Fruit fly (Drosophila melanogaster) whole organism, prepupa: Measurements from ENCODE around the gene Bdp1.
A peak's percentile ranks its signal among the peaks of the same experiment; 100 is the strongest.

ENCODE experiments used
- Blimp-1 ChIP-seq: fragments of 200-800 bp; sonication (Bioruptor generic); optimal IDR thresholded peaks from 3 replicates; lab custom pipeline; 2017; ENCODE audit warnings: missing biosample characterization, missing genetic modification characterization, mild to moderate bottlenecking, moderate library complexity, missing genetic modification reagents
- CG10631 ChIP-seq: fragments of 200-800 bp; sonication (Bioruptor generic); optimal IDR thresholded peaks from 2 replicates; lab custom pipeline; 2016; ENCODE audit warnings: missing biosample characterization, missing genetic modification characterization
- CG10669 ChIP-seq: fragments of 200-800 bp; sonication (Bioruptor generic); optimal IDR thresholded peaks from 3 replicates; lab custom pipeline; 2018; ENCODE audit warnings: missing biosample characterization, mild to moderate bottlenecking, missing genetic modification characterization, moderate library complexity
- CG11294 ChIP-seq: fragments of 200-800 bp; sonication (Bioruptor generic); IDR thresholded peaks from 2 replicates; pipeline ENCODE4 v1.3.6; 2022; ENCODE audit warnings: missing biosample characterization, missing genetic modification characterization
- CG11762 ChIP-seq: fragments of 200-800 bp; sonication (Bioruptor generic); optimal IDR thresholded peaks from 3 replicates; lab custom pipeline; 2016; ENCODE audit warnings: missing biosample characterization, missing genetic modification characterization; ENCODE audit not compliant: insufficient read depth
- CG15336 ChIP-seq: fragments of 200-800 bp; sonication (Bioruptor generic); IDR thresholded peaks from 2 replicates; pipeline ENCODE4 v1.3.6; 2022; ENCODE audit warnings: missing biosample characterization, missing genetic modification characterization
- CG31627 ChIP-seq: fragments of 200-800 bp; sonication (Bioruptor generic); optimal IDR thresholded peaks from 3 replicates; lab custom pipeline; 2016; ENCODE audit warnings: missing biosample characterization, missing genetic modification characterization
- CG32006 ChIP-seq: fragments of 200-800 bp; sonication (Bioruptor generic); optimal IDR thresholded peaks from 3 replicates; lab custom pipeline; 2017; ENCODE audit warnings: missing biosample characterization, mild to moderate bottlenecking, missing genetic modification characterization
- CG34406 ChIP-seq: fragments of 200-800 bp; sonication (Bioruptor generic); optimal IDR thresholded peaks from 3 replicates; lab custom pipeline; 2016; ENCODE audit warnings: missing biosample characterization, missing genetic modification characterization
- CG3919 ChIP-seq: fragments of 200-800 bp; sonication (Bioruptor generic); optimal IDR thresholded peaks from 3 replicates; lab custom pipeline; 2016; ENCODE audit warnings: missing biosample characterization, missing genetic modification characterization
- CG4318 ChIP-seq: fragments of 200-800 bp; sonication (Bioruptor generic); optimal IDR thresholded peaks from 3 replicates; lab custom pipeline; 2017; ENCODE audit warnings: missing biosample characterization, mild to moderate bottlenecking, missing genetic modification characterization
- CG6163 ChIP-seq: fragments of 200-800 bp; sonication (Bioruptor generic); IDR thresholded peaks from 3 replicates; pipeline ENCODE4 v1.3.6; 2022; ENCODE audit warnings: missing biosample characterization, missing genetic modification characterization
- CG6276 ChIP-seq: fragments of 200-800 bp; sonication (Bioruptor generic); optimal IDR thresholded peaks from 2 replicates; lab custom pipeline; 2017; ENCODE audit warnings: missing biosample characterization, mild to moderate bottlenecking, missing genetic modification characterization
- CG6792 ChIP-seq: fragments of 200-800 bp; sonication (Bioruptor generic); optimal IDR thresholded peaks from 3 replicates; lab custom pipeline; 2016; ENCODE audit warnings: missing biosample characterization, missing genetic modification characterization
- CG6808 ChIP-seq: fragments of 200-800 bp; sonication (Bioruptor generic); optimal IDR thresholded peaks from 3 replicates; lab custom pipeline; 2017; ENCODE audit warnings: missing biosample characterization, missing genetic modification characterization, mild to moderate bottlenecking, moderate library complexity, missing genetic modification reagents
- CG6854 ChIP-seq: fragments of 200-800 bp; sonication (Bioruptor generic); optimal IDR thresholded peaks from 2 replicates; lab custom pipeline; 2017; ENCODE audit warnings: missing biosample characterization, mild to moderate bottlenecking, missing genetic modification characterization
- CG7368 ChIP-seq: fragments of 200-800 bp; sonication (Bioruptor generic); optimal IDR thresholded peaks from 3 replicates; lab custom pipeline; 2016; ENCODE audit warnings: missing biosample characterization, missing genetic modification characterization
- CG8119 ChIP-seq: fragments of 200-800 bp; sonication (Bioruptor generic); IDR thresholded peaks from 3 replicates; pipeline ENCODE4 v1.3.6; 2022; ENCODE audit warnings: missing biosample characterization, missing genetic modification characterization
- CG8319 ChIP-seq: fragments of 200-800 bp; sonication (Bioruptor generic); optimal IDR thresholded peaks from 3 replicates; lab custom pipeline; 2016; ENCODE audit warnings: missing biosample characterization, missing genetic modification characterization
- CG8632 ChIP-seq: fragments of 200-800 bp; sonication (Bioruptor generic); optimal IDR thresholded peaks from 3 replicates; lab custom pipeline; 2016; ENCODE audit warnings: missing biosample characterization, missing genetic modification characterization
- Eip75B ChIP-seq: fragments of 200-800 bp; sonication (Bioruptor generic); optimal IDR thresholded peaks from 3 replicates; lab custom pipeline; 2016; ENCODE audit warnings: missing biosample characterization, missing genetic modification characterization
- Eip78C ChIP-seq: fragments of 200-800 bp; sonication (Bioruptor generic); peaks from one replicate; lab custom pipeline; 2016; ENCODE audit warnings: missing biosample characterization, missing genetic modification characterization
- Eip93F ChIP-seq: fragments of 200-800 bp; sonication (Bioruptor generic); optimal IDR thresholded peaks from 2 replicates; lab custom pipeline; 2016; ENCODE audit warnings: missing biosample characterization, mild to moderate bottlenecking, missing genetic modification characterization
- Ets21C ChIP-seq: fragments of 200-800 bp; sonication (Bioruptor generic); optimal IDR thresholded peaks from 3 replicates; lab custom pipeline; 2016; ENCODE audit warnings: missing biosample characterization, missing genetic modification characterization
- Ets96B ChIP-seq: fragments of 200-800 bp; optimal IDR thresholded peaks from 2 replicates; lab custom pipeline; 2019; ENCODE audit warnings: missing biosample characterization, mild to moderate bottlenecking, missing genetic modification characterization, moderate library complexity
- Hr39 ChIP-seq: fragments of 200-800 bp; sonication (Bioruptor generic); optimal IDR thresholded peaks from 2 replicates; lab custom pipeline; 2016; ENCODE audit warnings: missing biosample characterization, missing genetic modification characterization
- Hr4 ChIP-seq: fragments of 200-800 bp; sonication (Bioruptor generic); optimal IDR thresholded peaks from 3 replicates; lab custom pipeline; 2016; ENCODE audit warnings: missing biosample characterization, missing genetic modification characterization
- Met ChIP-seq: fragments of 200-800 bp; sonication (Bioruptor generic); optimal IDR thresholded peaks from 3 replicates; lab custom pipeline; 2016; ENCODE audit warnings: missing biosample characterization, missing genetic modification characterization
- OdsH ChIP-seq: fragments of 200-800 bp; sonication (Bioruptor generic); optimal IDR thresholded peaks from 3 replicates; lab custom pipeline; 2016; ENCODE audit warnings: missing biosample characterization, missing genetic modification characterization
- Smox ChIP-seq: fragments of 200-800 bp; sonication (Bioruptor generic); optimal IDR thresholded peaks from 3 replicates; lab custom pipeline; 2016; ENCODE audit warnings: missing biosample characterization, missing genetic modification characterization
- Sox102F ChIP-seq: fragments of 200-800 bp; sonication (Bioruptor generic); optimal IDR thresholded peaks from 2 replicates; lab custom pipeline; 2016; ENCODE audit warnings: missing biosample characterization, mild to moderate bottlenecking, missing genetic modification characterization
- Sox14 ChIP-seq: fragments of 200-800 bp; sonication (Bioruptor generic); optimal IDR thresholded peaks from 3 replicates; lab custom pipeline; 2016; ENCODE audit warnings: missing biosample characterization, missing genetic modification characterization
- achi ChIP-seq: fragments of 200-800 bp; sonication (Bioruptor generic); optimal IDR thresholded peaks from 3 replicates; lab custom pipeline; 2016; ENCODE audit warnings: missing biosample characterization, missing genetic modification characterization
- acj6 ChIP-seq: fragments of 200-800 bp; sonication (Bioruptor generic); optimal IDR thresholded peaks from 3 replicates; lab custom pipeline; 2016; ENCODE audit warnings: missing biosample characterization, missing genetic modification characterization
- cyc ChIP-seq: fragments of 200-800 bp; sonication (Bioruptor generic); optimal IDR thresholded peaks from 3 replicates; lab custom pipeline; 2016; ENCODE audit warnings: missing biosample characterization, missing genetic modification characterization
- dac ChIP-seq: fragments of 200-800 bp; sonication (Bioruptor generic); optimal IDR thresholded peaks from 2 replicates; lab custom pipeline; 2017; ENCODE audit warnings: missing biosample characterization, mild to moderate bottlenecking, missing genetic modification characterization
- dsx ChIP-seq: fragments of 200-800 bp; optimal IDR thresholded peaks from 3 replicates; lab custom pipeline; 2019; ENCODE audit warnings: missing biosample characterization, mild to moderate bottlenecking, missing genetic modification characterization, moderate library complexity; ENCODE audit not compliant: poor library complexity, severe bottlenecking
- esn ChIP-seq: fragments of 200-800 bp; sonication (Bioruptor generic); optimal IDR thresholded peaks from 2 replicates; lab custom pipeline; 2016; ENCODE audit warnings: missing biosample characterization, mild to moderate bottlenecking, missing genetic modification characterization, moderate library complexity
- fd85E ChIP-seq: fragments of 200-800 bp; sonication (Bioruptor generic); optimal IDR thresholded peaks from 3 replicates; lab custom pipeline; 2016; ENCODE audit warnings: missing biosample characterization, missing genetic modification characterization
- lz ChIP-seq: fragments of 200-800 bp; sonication (Bioruptor generic); optimal IDR thresholded peaks from 3 replicates; lab custom pipeline; 2016; ENCODE audit warnings: missing biosample characterization, missing genetic modification characterization
- net ChIP-seq: fragments of 200-800 bp; sonication (Bioruptor generic); optimal IDR thresholded peaks from 3 replicates; lab custom pipeline; 2016; ENCODE audit warnings: missing biosample characterization, missing genetic modification characterization
- pdm3 ChIP-seq: fragments of 200-800 bp; sonication (Bioruptor generic); optimal IDR thresholded peaks from 3 replicates; lab custom pipeline; 2016; ENCODE audit warnings: missing biosample characterization, missing genetic modification characterization
- salr ChIP-seq, 2 experiments: fragments of 200-800 bp; sonication (Bioruptor generic); optimal IDR thresholded peaks; 3 replicates each; lab custom pipeline; 2016 to 2018; ENCODE audit warnings: missing biosample characterization in 2 of 2, missing genetic modification characterization in 2 of 2, mild to moderate bottlenecking in 1 of 2
- spab ChIP-seq: fragments of 200-800 bp; sonication (Bioruptor generic); optimal IDR thresholded peaks from 2 replicates; lab custom pipeline; 2017; ENCODE audit warnings: missing biosample characterization, mild to moderate bottlenecking, missing genetic modification characterization, missing genetic modification reagents
- ss ChIP-seq, 2 experiments: fragments of 200-800 bp; sonication (Bioruptor generic); optimal IDR thresholded peaks; 2 replicates in 1 of 2; 3 replicates in 1 of 2; lab custom pipeline; 2017 to 2018; ENCODE audit warnings: mild to moderate bottlenecking in 2 of 2, missing biosample characterization in 2 of 2, missing genetic modification characterization in 2 of 2, moderate library complexity in 1 of 2
- svp ChIP-seq: fragments of 200-800 bp; sonication (Bioruptor generic); peaks from one replicate; lab custom pipeline; 2016; ENCODE audit warnings: missing biosample characterization, missing genetic modification characterization
- vri ChIP-seq: fragments of 200-800 bp; sonication (Bioruptor generic); optimal IDR thresholded peaks from 3 replicates; lab custom pipeline; 2016; ENCODE audit warnings: missing biosample characterization, mild to moderate bottlenecking, missing genetic modification characterization

Gene Bdp1

dm6 chr2L:13411566-13411965 is 37.9 kb upstream of the Bdp1 start, which contains the start of gene Vm34Ca:
TSS of gene Vm34Ca (minus strand) at chr2L:13411631.
- TF ChIP-seq CG8632 (GFP tag; lab: Kevin White, UChicago) = no peak
- TF ChIP-seq svp = no peak
- TF ChIP-seq CG11762 (GFP tag; lab: Kevin White, UChicago) = no peak

dm6 chr2L:13399565-13399964 is 25.9 kb upstream of the Bdp1 start:
- TF ChIP-seq Sox14 (GFP tag; lab: Kevin White, UChicago) = peak; percentile 5
- peak; percentile 59 for TF ChIP-seq Eip78C
- TF ChIP-seq CG32006 = peak; percentile 51
- peak; percentile 52; the same call in 1 of the 3 replicates for TF ChIP-seq CG8119
- no peak for TF ChIP-seq CG11294 (GFP tag; lab: Robert Waterston, UW)
- TF ChIP-seq OdsH (GFP tag; lab: Kevin White, UChicago) = peak; percentile 27
- TF ChIP-seq Eip75B (GFP tag; lab: Kevin White, UChicago) = no peak
- peak; percentile 15 for TF ChIP-seq CG10631 (GFP tag; lab: Kevin White, UChicago)
- peak; percentile 16 for TF ChIP-seq acj6 (GFP tag; lab: Kevin White, UChicago)
- no peak for TF ChIP-seq Ets21C (GFP tag; lab: Kevin White, UChicago)
- TF ChIP-seq CG6163 (GFP tag; lab: Robert Waterston, UW) = 0 out of 3 replicates have a peak, but pooled peaks have one; percentile 24
- no peak for TF ChIP-seq salr (GFP tag; optimal IDR thresholded peaks at IDR 0.05; lab: Kevin White, UChicago)
- peak; percentile 30 for TF ChIP-seq CG3919
- peak; percentile 23 for TF ChIP-seq net (GFP tag; lab: Kevin White, UChicago)
- peak; percentile 37 for TF ChIP-seq Hr4
- peak; percentile 18 for TF ChIP-seq achi (GFP tag; lab: Kevin White, UChicago)
- TF ChIP-seq CG6808 (GFP tag; lab: Kevin White, UChicago) = no peak
- TF ChIP-seq svp = peak; percentile 29
- peak; percentile 54 for TF ChIP-seq CG15336 (GFP tag; lab: Robert Waterston, UW)

- TF ChIP-seq fd85E (GFP tag; lab: Kevin White, UChicago) (no peak), lz (GFP tag; lab: Kevin White, UChicago) (peak; percentile 25), Eip93F (GFP tag; lab: Kevin White, UChicago) (no peak), acj6 (GFP tag; lab: Kevin White, UChicago) (no peak), vri (GFP tag; lab: Kevin White, UChicago) (no peak), CG4318 (GFP tag; lab: Kevin White, UChicago) (no peak), CG6276 (GFP tag; lab: Kevin White, UChicago) (no peak), esn (GFP tag; lab: Kevin White, UChicago) (peak; percentile 27), net (GFP tag; lab: Kevin White, UChicago) (no peak), Smox (GFP tag; lab: Kevin White, UChicago) (no peak), CG32006 (no peak), Sox102F (GFP tag; lab: Kevin White, UChicago) (peak; percentile 12), Hr39 (no peak), dsx (GFP tag; lab: Kevin White, UChicago) (no peak), CG31627 (GFP tag; lab: Kevin White, UChicago) (no peak), CG15336 (GFP tag; lab: Robert Waterston, UW) (no peak), spab (GFP tag; lab: Kevin White, UChicago) (no peak), CG7368 (GFP tag; lab: Kevin White, UChicago) (no peak), Ets96B (tag; lab: Kevin White, UChicago) (no peak), ss (GFP tag; optimal IDR thresholded peaks at IDR 0.05; lab: Kevin White, UChicago) (peak in 1 of 2 experiments; percentile 40), Eip75B (GFP tag; lab: Kevin White, UChicago) (no peak), CG11294 (GFP tag; lab: Robert Waterston, UW) (no peak), CG34406 (GFP tag; lab: Kevin White, UChicago) (peak; percentile 25), cyc (peak; percentile 2), salr (GFP tag; optimal IDR thresholded peaks at IDR 0.05; lab: Kevin White, UChicago) (no peak), achi (GFP tag; lab: Kevin White, UChicago) (no peak), CG10631 (GFP tag; lab: Kevin White, UChicago) (no peak), Met (GFP tag; lab: Kevin White, UChicago) (peak; percentile 33), pdm3 (GFP tag; lab: Kevin White, UChicago) (no peak), CG6854 (GFP tag; lab: Kevin White, UChicago) (no peak), CG8319 (GFP tag; lab: Kevin White, UChicago) (no peak), CG6792 (GFP tag; lab: Kevin White, UChicago) (no peak), dac (GFP tag; lab: Kevin White, UChicago) (no peak), CG10669 (GFP tag; lab: Kevin White, UChicago) (peak; percentile 10), Blimp-1 (GFP tag; lab: Kevin White, UChicago) (no peak)
Measured at dm6 chr2L:13398614-13399161, 25.0 kb upstream of the Bdp1 start, which contains the start of the genes CG10859 and CG7110. TSS of gene CG10859 (minus strand) at chr2L:13398664. TSS of gene CG7110 (plus strand) at chr2L:13398991.
